Fruit fly (Drosophila melanogaster) whole organism, pupa: Measurements from ENCODE around the gene mthl11.

Source experiments
- CG10348 ChIP-seq: fragments of 200-800 bp; sonication (Bioruptor generic); IDR thresholded peaks from 2 replicates; pipeline ENCODE4 v1.3.6; 2022; ENCODE audit warnings: missing biosample characterization, missing genetic modification characterization
- CG12605 ChIP-seq: fragments of 200-800 bp; sonication (Bioruptor generic); IDR thresholded peaks from 2 replicates; pipeline ENCODE4 v1.3.6; 2022; ENCODE audit warnings: missing biosample characterization, missing genetic modification characterization
- CG13204 ChIP-seq: fragments of 200-800 bp; sonication (Bioruptor generic); optimal IDR thresholded peaks from 2 replicates; lab custom pipeline; 2018; ENCODE audit warnings: missing biosample characterization, mild to moderate bottlenecking, missing genetic modification characterization, moderate library complexity
- CG14655 ChIP-seq: fragments of 200-800 bp; sonication (Bioruptor generic); optimal IDR thresholded peaks from 3 replicates; lab custom pipeline; 2017; ENCODE audit warnings: mild to moderate bottlenecking, missing biosample characterization, missing genetic modification reagents, missing genetic modification characterization
- CG15710 ChIP-seq: fragments of 200-800 bp; sonication (Bioruptor generic); optimal IDR thresholded peaks from 2 replicates; lab custom pipeline; 2018; ENCODE audit warnings: missing biosample characterization, mild to moderate bottlenecking, missing genetic modification characterization, moderate library complexity
- CG17806 ChIP-seq: fragments of 200-800 bp; sonication (Bioruptor generic); optimal IDR thresholded peaks from 2 replicates; lab custom pipeline; 2018; ENCODE audit warnings: missing biosample characterization, mild to moderate bottlenecking, missing genetic modification characterization, moderate library complexity
- CG32121 ChIP-seq: fragments of 200-800 bp; sonication (Bioruptor generic); IDR thresholded peaks from 2 replicates; pipeline ENCODE4 v1.3.6; 2022; ENCODE audit warnings: missing biosample characterization, missing genetic modification characterization
- CG34367 ChIP-seq: fragments of 200-800 bp; sonication (Bioruptor generic); optimal IDR thresholded peaks from 2 replicates; lab custom pipeline; 2018; ENCODE audit warnings: missing biosample characterization, mild to moderate bottlenecking, missing genetic modification characterization
- CG4496 ChIP-seq: fragments of 200-800 bp; sonication (Bioruptor generic); IDR thresholded peaks from 3 replicates; pipeline ENCODE4 v1.3.6; 2022; ENCODE audit warnings: missing biosample characterization, missing genetic modification characterization
- CG8159 ChIP-seq: fragments of 200-800 bp; sonication (Bioruptor generic); optimal IDR thresholded peaks from 3 replicates; lab custom pipeline; 2018; ENCODE audit warnings: missing biosample characterization, mild to moderate bottlenecking, missing genetic modification characterization, moderate library complexity
- CG8301 ChIP-seq: fragments of 200-800 bp; sonication (Bioruptor generic); optimal IDR thresholded peaks from 2 replicates; lab custom pipeline; 2018; ENCODE audit warnings: missing biosample characterization, mild to moderate bottlenecking, missing genetic modification characterization
- CG9948 ChIP-seq: fragments of 200-800 bp; sonication (Bioruptor generic); optimal IDR thresholded peaks from 2 replicates; lab custom pipeline; 2018; ENCODE audit warnings: missing biosample characterization, mild to moderate bottlenecking, missing genetic modification characterization, moderate library complexity
- D1 ChIP-seq: fragments of 200-800 bp; sonication (Bioruptor generic); optimal IDR thresholded peaks from 2 replicates; lab custom pipeline; 2018; ENCODE audit warnings: missing biosample characterization, mild to moderate bottlenecking, missing genetic modification characterization, moderate library complexity
- EcR ChIP-seq: fragments of 200-800 bp; sonication (Bioruptor generic); optimal IDR thresholded peaks from 3 replicates; lab custom pipeline; 2019; ENCODE audit warnings: missing biosample characterization, missing genetic modification characterization, mild to moderate bottlenecking, moderate library complexity, missing genetic modification reagents
- Ets98B ChIP-seq: fragments of 200-800 bp; sonication (Bioruptor generic); IDR thresholded peaks from 2 replicates; pipeline ENCODE4 v1.3.6; 2022; ENCODE audit warnings: missing biosample characterization, missing genetic modification characterization
- Pif1A ChIP-seq: fragments of 200-800 bp; sonication (Bioruptor generic); optimal IDR thresholded peaks from 3 replicates; lab custom pipeline; 2016; ENCODE audit warnings: missing biosample characterization, missing genetic modification characterization
- Pif1B ChIP-seq: fragments of 200-800 bp; sonication (Bioruptor generic); optimal IDR thresholded peaks from 3 replicates; lab custom pipeline; 2016; ENCODE audit warnings: missing biosample characterization, missing genetic modification characterization
- Snoo ChIP-seq: fragments of 200-800 bp; sonication (Bioruptor generic); optimal IDR thresholded peaks from 3 replicates; lab custom pipeline; 2017; ENCODE audit warnings: missing biosample characterization, mild to moderate bottlenecking, missing genetic modification characterization, inconsistent platforms
- fd96Ca ChIP-seq: fragments of 200-800 bp; sonication (Bioruptor generic); IDR thresholded peaks from 3 replicates; pipeline ENCODE4 v1.3.6; 2022; ENCODE audit warnings: missing biosample characterization, missing genetic modification characterization
- gl ChIP-seq: fragments of 200-800 bp; sonication (Bioruptor generic); optimal IDR thresholded peaks from 2 replicates; lab custom pipeline; 2018; ENCODE audit warnings: missing biosample characterization, mild to moderate bottlenecking, missing genetic modification characterization
- rn ChIP-seq: fragments of 200-800 bp; sonication (Bioruptor generic); IDR thresholded peaks from 2 replicates; pipeline ENCODE4 v1.3.6; 2022; ENCODE audit warnings: missing biosample characterization, missing genetic modification characterization

mthl11 gene

dm6 chr3R:10403940-10404339, 3.1 kb downstream of the mthl11 start:
- no peak for TF ChIP-seq EcR (GFP tag; lab: Kevin White, UChicago)
- TF ChIP-seq CG8301 (tag; lab: Kevin White, UChicago) = no peak
- no peak for TF ChIP-seq Pif1A (GFP tag; lab: Kevin White, UChicago)

dm6 chr3R:10407066-10407465, 6.2 kb downstream of the mthl11 start, which contains the start of gene CG6325:
CG6325 (minus strand) TSS chr3R:10407285.
- TF ChIP-seq CG9948 (tag; lab: Kevin White, UChicago) (no peak), CG4496 (GFP tag; lab: Robert Waterston, UW) (no peak), rn (GFP tag; lab: Robert Waterston, UW) (no peak), Snoo (no peak), D1 (tag; lab: Kevin White, UChicago) (no peak), CG13204 (no peak), EcR (GFP tag; lab: Kevin White, UChicago) (no peak), Pif1B (GFP tag; lab: Kevin White, UChicago) (no peak), Ets98B (GFP tag; lab: Robert Waterston, UW) (no peak), CG34367 (tag; lab: Kevin White, UChicago) (no peak), CG17806 (tag; lab: Kevin White, UChicago) (no peak), CG8301 (tag; lab: Kevin White, UChicago) (no peak), CG10348 (GFP tag; lab: Robert Waterston, UW) (no peak), fd96Ca (GFP tag; lab: Robert Waterston, UW) (no peak), Pif1A (GFP tag; lab: Kevin White, UChicago) (no peak)

dm6 chr3R:10407658-10408057, 6.8 kb downstream of the mthl11 start:
- TF ChIP-seq Ets98B (GFP tag; lab: Robert Waterston, UW) = no peak
- TF ChIP-seq CG8159 (tag; lab: Kevin White, UChicago) = no peak
- TF ChIP-seq CG10348 (GFP tag; lab: Robert Waterston, UW) = no peak
- TF ChIP-seq Snoo = no peak
- no peak for TF ChIP-seq gl (tag; lab: Kevin White, UChicago)
- TF ChIP-seq CG17806 (tag; lab: Kevin White, UChicago) = no peak
- TF ChIP-seq, all 21 proteins: peak for 0

- peak; percentile 25; the same call in 1 of the 2 replicates for TF ChIP-seq rn (GFP tag; lab: Robert Waterston, UW)
- peak; percentile 74; the same call in 1 of the 2 replicates for TF ChIP-seq CG32121
- peak; percentile 71; the same call in 2 of the 3 replicates for TF ChIP-seq CG4496 (GFP tag; lab: Robert Waterston, UW)
- peak; percentile 65 for TF ChIP-seq Ets98B (GFP tag; lab: Robert Waterston, UW)
- TF ChIP-seq CG13204 = no peak
- TF ChIP-seq fd96Ca (GFP tag; lab: Robert Waterston, UW) = peak; percentile 88
- no peak for TF ChIP-seq EcR (GFP tag; lab: Kevin White, UChicago)
- peak; percentile 34 for TF ChIP-seq CG17806 (tag; lab: Kevin White, UChicago)
Observed at dm6 chr3R:10411752-10412549, 11.1 kb downstream of the mthl11 start.

- no peak for TF ChIP-seq CG4496 (GFP tag; lab: Robert Waterston, UW)
- TF ChIP-seq Pif1A (GFP tag; lab: Kevin White, UChicago) = no peak
- no peak for TF ChIP-seq CG8159 (tag; lab: Kevin White, UChicago)
- TF ChIP-seq CG15710 (tag; lab: Kevin White, UChicago) = no peak
- TF ChIP-seq CG14655 = no peak
- TF ChIP-seq rn (GFP tag; lab: Robert Waterston, UW) = no peak
- TF ChIP-seq Snoo = no peak
- no peak for TF ChIP-seq CG8301 (tag; lab: Kevin White, UChicago)
- no peak for TF ChIP-seq Pif1B (GFP tag; lab: Kevin White, UChicago)
- peak; percentile 92 for TF ChIP-seq EcR (GFP tag; lab: Kevin White, UChicago)
- TF ChIP-seq CG13204 = no peak
- peak; percentile 24 for TF ChIP-seq gl (tag; lab: Kevin White, UChicago)
- TF ChIP-seq CG9948 (tag; lab: Kevin White, UChicago) = no peak
- no peak for TF ChIP-seq fd96Ca (GFP tag; lab: Robert Waterston, UW)
- no peak for TF ChIP-seq D1 (tag; lab: Kevin White, UChicago)
- TF ChIP-seq CG12605 (GFP tag; lab: Robert Waterston, UW) = no peak
- TF ChIP-seq CG34367 (tag; lab: Kevin White, UChicago) = no peak
- TF ChIP-seq CG32121 = no peak
- TF ChIP-seq Ets98B (GFP tag; lab: Robert Waterston, UW) = 0 out of 2 replicates have a peak, but pooled peaks have one; percentile 21
- no peak for TF ChIP-seq CG10348 (GFP tag; lab: Robert Waterston, UW)
- no peak for TF ChIP-seq CG17806 (tag; lab: Kevin White, UChicago)
- TF ChIP-seq, all 21 proteins: peak for 3
Observed at dm6 chr3R:10412550-10413459, 12.0 kb downstream of the mthl11 start, which contains the start of the genes Irp-1B and Rrp46. Irp-1B (minus strand) TSS chr3R:10412869. Rrp46 (plus strand) TSS chr3R:10413301.
